Fruit fly (Drosophila melanogaster) whole organism, embryonic: ENCODE data around the gene CG7806.
A peak's percentile ranks its signal among the peaks of the same experiment; 100 is the strongest.

Experiments used
- CG10431 ChIP-seq: fragments of 200-800 bp; sonication (Bioruptor generic); optimal IDR thresholded peaks from 3 replicates; lab custom pipeline; 2018; ENCODE audit warnings: missing biosample characterization, mild to moderate bottlenecking, missing genetic modification characterization
- CG12299 ChIP-seq: fragments of 200-800 bp; sonication (Bioruptor generic); optimal IDR thresholded peaks from 2 replicates; lab custom pipeline; 2018; ENCODE audit warnings: missing biosample characterization, mild to moderate bottlenecking, missing genetic modification characterization
- CG12744 ChIP-seq: fragments of 200-800 bp; sonication (Bioruptor generic); optimal IDR thresholded peaks from 2 replicates; lab custom pipeline; 2016; ENCODE audit warnings: missing biosample characterization, missing genetic modification characterization
- CG12769 ChIP-seq: fragments of 200-800 bp; sonication (Bioruptor generic); optimal IDR thresholded peaks from 2 replicates; lab custom pipeline; 2019; ENCODE audit warnings: missing biosample characterization, mild to moderate bottlenecking, missing genetic modification characterization, moderate library complexity
- CG13287 ChIP-seq: fragments of 200-800 bp; sonication (Bioruptor generic); IDR thresholded peaks from 2 replicates; pipeline ENCODE4 v1.3.6; 2022; ENCODE audit warnings: missing biosample characterization, missing genetic modification characterization; ENCODE audit not compliant: partially characterized antibody
- CG13894 ChIP-seq: fragments of 200-800 bp; sonication (Bioruptor generic); optimal IDR thresholded peaks from 3 replicates; lab custom pipeline; 2018; ENCODE audit warnings: missing biosample characterization, mild to moderate bottlenecking, missing genetic modification characterization, moderate library complexity
- CG15601 ChIP-seq: fragments of 200-800 bp; sonication (Bioruptor generic); optimal IDR thresholded peaks from 3 replicates; lab custom pipeline; 2019; ENCODE audit warnings: missing biosample characterization, mild to moderate bottlenecking, missing genetic modification characterization, moderate library complexity
- CG1647 ChIP-seq: fragments of 200-800 bp; sonication (Bioruptor generic); optimal IDR thresholded peaks from 3 replicates; lab custom pipeline; 2016; ENCODE audit warnings: missing biosample characterization, missing genetic modification characterization
- CG16779 ChIP-seq: fragments of 200-800 bp; sonication (Bioruptor generic); IDR thresholded peaks from 2 replicates; pipeline ENCODE4 v1.3.6; 2022; ENCODE audit warnings: missing biosample characterization, missing genetic modification characterization
- CG2889 ChIP-seq: fragments of 200-800 bp; sonication (Bioruptor generic); IDR thresholded peaks from 3 replicates; pipeline ENCODE4 v1.3.6; 2022; ENCODE audit warnings: missing biosample characterization, missing genetic modification characterization
- CG34224 ChIP-seq: fragments of 200-800 bp; sonication (Bioruptor generic); IDR thresholded peaks from 3 replicates; pipeline ENCODE4 v1.3.6; 2022; ENCODE audit warnings: missing biosample characterization, missing genetic modification characterization; ENCODE audit not compliant: partially characterized antibody
- CG3847 ChIP-seq: fragments of 200-800 bp; sonication (Bioruptor generic); IDR thresholded peaks from 2 replicates; pipeline ENCODE4 v1.3.6; 2022; ENCODE audit warnings: missing biosample characterization, missing genetic modification characterization
- CG42726 ChIP-seq: fragments of 200-800 bp; sonication (Bioruptor generic); IDR thresholded peaks from 2 replicates; pipeline ENCODE4 v1.3.6; 2022; ENCODE audit warnings: missing biosample characterization, missing genetic modification characterization; ENCODE audit not compliant: partially characterized antibody
- CG6272 ChIP-seq: fragments of 200-800 bp; sonication (Bioruptor generic); IDR thresholded peaks from 2 replicates; pipeline ENCODE4 v1.3.6; 2022; ENCODE audit warnings: missing biosample characterization, missing genetic modification characterization
- CoRest ChIP-seq: fragments of 200-800 bp; sonication (Bioruptor generic); optimal IDR thresholded peaks from 3 replicates; lab custom pipeline; 2018; ENCODE audit warnings: missing biosample characterization, mild to moderate bottlenecking, missing genetic modification characterization, moderate library complexity
- Deaf1 ChIP-seq: fragments of 200-800 bp; optimal IDR thresholded peaks from 3 replicates; lab custom pipeline; 2019; ENCODE audit warnings: missing biosample characterization, mild to moderate bottlenecking, missing genetic modification characterization, moderate library complexity
- Eip74EF ChIP-seq, 2 experiments: fragments of 200-800 bp in 1 of 2; fragments of >200 bp in 1 of 2; sonication (Bioruptor generic) in 1 of 2; optimal IDR thresholded peaks; 2 replicates each; lab custom pipeline; 2017 to 2019; ENCODE audit warnings: missing biosample characterization in 2 of 2, missing genetic modification characterization in 2 of 2, mild to moderate bottlenecking in 1 of 2, moderate library complexity in 1 of 2
- HHEX ChIP-seq: fragments of 200-800 bp; sonication (Bioruptor generic); optimal IDR thresholded peaks from 3 replicates; lab custom pipeline; 2017; ENCODE audit warnings: missing biosample characterization, mild to moderate bottlenecking, missing genetic modification characterization, missing genetic modification reagents
- Hr39 ChIP-seq: fragments of >200 bp; optimal IDR thresholded peaks from 2 replicates; lab custom pipeline; 2017
- Kr ChIP-seq: fragments of 200-800 bp; sonication (Bioruptor generic); optimal IDR thresholded peaks from 2 replicates; lab custom pipeline; 2017; ENCODE audit warnings: missing biosample characterization, mild to moderate bottlenecking, missing genetic modification characterization
- MESR4 ChIP-seq: fragments of 200-800 bp; sonication (Bioruptor generic); optimal IDR thresholded peaks from 2 replicates; lab custom pipeline; 2018; ENCODE audit warnings: missing biosample characterization, mild to moderate bottlenecking, missing genetic modification characterization, moderate library complexity
- Med ChIP-seq: fragments of 200-800 bp; sonication (Bioruptor generic); peaks from one replicate; lab custom pipeline; 2016; ENCODE audit warnings: missing biosample characterization, missing genetic modification characterization, mild to moderate bottlenecking, inconsistent platforms, moderate library complexity
- Optix ChIP-seq: fragments of 200-800 bp; sonication (Bioruptor generic); IDR thresholded peaks from 3 replicates; pipeline ENCODE4 v1.3.6; 2022; ENCODE audit warnings: missing biosample characterization, missing genetic modification characterization
- Sox100B ChIP-seq: fragments of 200-800 bp; sonication (Bioruptor generic); optimal IDR thresholded peaks from 3 replicates; lab custom pipeline; 2018; ENCODE audit warnings: missing biosample characterization, mild to moderate bottlenecking, missing genetic modification characterization
- ap ChIP-seq: fragments of 200-800 bp; sonication (Bioruptor generic); IDR thresholded peaks from 2 replicates; pipeline ENCODE4 v1.3.6; 2022; ENCODE audit warnings: missing biosample characterization, missing genetic modification characterization
- ara ChIP-seq: fragments of 200-800 bp; sonication (Bioruptor generic); IDR thresholded peaks from 2 replicates; pipeline ENCODE4 v1.3.6; 2022; ENCODE audit warnings: missing biosample characterization, missing genetic modification characterization
- br ChIP-seq: fragments of >200 bp; optimal IDR thresholded peaks from 2 replicates; lab custom pipeline; 2017
- chif ChIP-seq, 2 experiments: fragments of 200-800 bp; sonication (Bioruptor generic); optimal IDR thresholded peaks; 3 replicates each; lab custom pipeline; 2016; ENCODE audit warnings: missing biosample characterization in 2 of 2, missing genetic modification characterization in 2 of 2
- ci ChIP-seq: fragments of 200-800 bp; sonication (Bioruptor generic); IDR thresholded peaks from 3 replicates; pipeline ENCODE4 v1.3.6; 2022; ENCODE audit warnings: missing biosample characterization, missing genetic modification characterization
- ewg ChIP-seq: fragments of 200-800 bp; sonication (Bioruptor generic); optimal IDR thresholded peaks from 3 replicates; lab custom pipeline; 2017; ENCODE audit warnings: mild to moderate bottlenecking, missing biosample characterization, missing genetic modification reagents, missing genetic modification characterization
- gro ChIP-seq: fragments of 200-800 bp; sonication (Bioruptor generic); optimal IDR thresholded peaks from 2 replicates; lab custom pipeline; 2016; ENCODE audit warnings: missing biosample characterization, missing genetic modification characterization
- nom ChIP-seq: fragments of 200-800 bp; sonication (Bioruptor generic); optimal IDR thresholded peaks from 2 replicates; lab custom pipeline; 2017; ENCODE audit warnings: missing biosample characterization, missing genetic modification characterization, mild to moderate bottlenecking, moderate library complexity, missing genetic modification reagents
- pan ChIP-seq, 4 experiments: fragments of >200 bp in 3 of 4; fragments of 200-800 bp in 1 of 4; sonication (Bioruptor generic) in 1 of 4; optimal IDR thresholded peaks in 3 of 4; IDR thresholded peaks in 1 of 4; 2 replicates each; pipeline versions ENCODE4 v1.3.6 to Lab custom; 2017 to 2022; ENCODE audit warnings: missing biosample characterization in 2 of 4, missing genetic modification characterization in 2 of 4, mixed read lengths in 1 of 4
- salm ChIP-seq: fragments of 200-800 bp; sonication (Bioruptor generic); optimal IDR thresholded peaks from 2 replicates; lab custom pipeline; 2018; ENCODE audit warnings: missing biosample characterization, mild to moderate bottlenecking, missing genetic modification characterization
- sisA ChIP-seq: fragments of 200-800 bp; sonication (Bioruptor generic); IDR thresholded peaks from 2 replicates; pipeline ENCODE4 v1.3.6; 2022; ENCODE audit warnings: missing biosample characterization, missing genetic modification characterization
- tgo ChIP-seq: fragments of 200-800 bp; sonication (Bioruptor generic); IDR thresholded peaks from 3 replicates; pipeline ENCODE4 v1.3.6; 2022; ENCODE audit warnings: missing biosample characterization, missing genetic modification characterization
- vfl ChIP-seq: fragments of 200-800 bp; sonication (Bioruptor generic); optimal IDR thresholded peaks from 2 replicates; lab custom pipeline; 2016; ENCODE audit warnings: missing biosample characterization, missing genetic modification characterization
- zf30C ChIP-seq: fragments of 200-800 bp; sonication (Bioruptor generic); optimal IDR thresholded peaks from 3 replicates; lab custom pipeline; 2018; ENCODE audit warnings: missing biosample characterization, mild to moderate bottlenecking, missing genetic modification characterization

Gene CG7806

dm6 chr2L:8334705-8335104 lies 23.5 kb downstream of the CG7806 start (continued):
- TF ChIP-seq ara (GFP tag; lab: Robert Waterston, UW) (peak; percentile 14; the same call in 1 of the 2 replicates), CG1647 (GFP tag; lab: Kevin White, UChicago) (no peak), ci (peak; percentile 74; the same call in 2 of the 3 replicates), CG12299 (tag; lab: Kevin White, UChicago) (no peak), CG3847 (GFP tag; lab: Robert Waterston, UW) (no peak), nom (no peak), CoRest (tag; lab: Kevin White, UChicago) (peak; percentile 11), CG15601 (tag; lab: Kevin White, UChicago) (no peak), Hr39 (lab: Kevin White, UChicago) (no peak), CG13894 (no peak), HHEX (GFP tag; lab: Kevin White, UChicago) (no peak), CG10431 (no peak), Optix (0 out of 3 replicates have a peak, but pooled peaks have one; percentile 24), CG34224 (GFP tag; lab: Robert Waterston, UW) (no peak), br (no peak), pan (optimal IDR thresholded peaks at IDR 0.05; lab: Kevin White, UChicago) (no peak), pan (GFP tag; optimal IDR thresholded peaks at IDR 0.05 in 1 of 2, IDR thresholded peaks at IDR 0.05 in 1 of 2) (no peak), salm (tag; lab: Kevin White, UChicago) (no peak), CG12769 (tag; lab: Kevin White, UChicago) (no peak), MESR4 (no peak), CG13287 (peak; percentile 30; the same call in 1 of the 2 replicates), CG6272 (GFP tag; lab: Robert Waterston, UW) (0 out of 2 replicates have a peak, but pooled peaks have one; percentile 25), Kr (GFP tag; lab: Kevin White, UChicago) (no peak), chif (GFP tag; optimal IDR thresholded peaks at IDR 0.05; lab: Kevin White, UChicago) (no peak), ap (GFP tag; lab: Robert Waterston, UW) (no peak), CG42726 (GFP tag; lab: Robert Waterston, UW) (peak; percentile 63; the same call in 1 of the 2 replicates), tgo (GFP tag; lab: Robert Waterston, UW) (no peak), CG12744 (GFP tag; lab: Kevin White, UChicago) (peak; percentile 31), Eip74EF (GFP tag; optimal IDR thresholded peaks at IDR 0.05; lab: Kevin White, UChicago) (no peak), zf30C (GFP tag; lab: Kevin White, UChicago) (no peak), Med (peak; percentile 70), vfl (GFP tag; lab: Kevin White, UChicago) (no peak)
- TF ChIP-seq, all 482 proteins: peak for 32

- TF ChIP-seq Deaf1 (tag; lab: Kevin White, UChicago) (peak; percentile 93), CG2889 (GFP tag; lab: Robert Waterston, UW) (no peak), sisA (GFP tag; lab: Robert Waterston, UW) (0 out of 2 replicates have a peak, but pooled peaks have one; percentile 9), ewg (GFP tag; lab: Kevin White, UChicago) (no peak), CG13894 (peak; percentile 38), Sox100B (GFP tag; lab: Kevin White, UChicago) (no peak), CG16779 (GFP tag; lab: Robert Waterston, UW) (0 out of 2 replicates have a peak, but pooled peaks have one; percentile 19), gro (GFP tag; lab: Kevin White, UChicago) (no peak)
- TF ChIP-seq, all 482 proteins: peak for 4
These were observed 26.8 kb downstream of the CG7806 start, which contains the start of gene witty for dm6 chr2L:8338039-8338438. Gene witty, plus strand, starts transcription at chr2L:8338287.
